Fruit fly (Drosophila melanogaster): ENCODE data around the gene CG4461.
A peak's percentile ranks its signal among the peaks of the same experiment; 100 is the strongest.

DNA sequence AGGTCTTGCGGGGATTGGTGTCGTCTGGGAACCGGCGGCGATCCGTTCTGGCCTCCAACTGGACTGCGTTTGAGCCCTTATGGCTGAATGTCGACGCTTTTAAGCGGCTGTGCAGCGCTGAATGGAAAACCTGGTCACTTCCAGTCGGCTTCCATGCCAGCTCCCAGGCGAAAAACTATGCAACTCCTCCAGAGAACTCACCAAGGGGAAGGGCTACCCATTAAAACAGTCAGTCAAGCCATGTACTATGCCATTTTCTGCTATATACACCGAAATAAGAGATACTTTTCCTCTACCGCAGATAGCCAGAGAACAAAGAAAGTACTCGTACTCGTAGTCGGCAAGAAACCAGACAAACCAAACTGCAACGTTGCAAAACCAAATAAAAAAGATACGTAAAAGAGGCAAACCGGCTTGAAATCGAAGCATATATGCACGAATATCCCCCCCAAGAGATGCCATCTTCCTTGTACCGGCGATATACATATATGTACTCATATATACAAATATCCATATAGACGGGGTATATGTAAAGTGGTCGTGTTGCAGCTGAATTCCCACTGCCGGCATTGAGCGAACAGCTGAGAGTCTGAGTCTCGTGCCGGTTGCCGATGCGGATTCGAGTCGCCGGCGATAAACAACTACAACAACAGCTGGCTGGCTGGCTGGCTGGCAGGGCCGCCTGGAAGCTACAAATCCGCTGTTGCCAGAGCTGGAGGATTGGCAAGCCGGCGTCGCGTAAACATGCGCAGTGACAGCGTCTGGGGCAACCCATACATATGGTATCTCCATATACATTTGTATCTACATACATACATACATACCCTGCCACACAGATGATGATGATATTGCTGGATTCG, 4.5 kb downstream of the CG4461 start, which contains the start of gene Hsp67Ba:
- TF ChIP-seq net (GFP tag; optimal IDR thresholded peaks at IDR 0.05), result no peak
- TF ChIP-seq Eip78C (GFP tag), result peak; percentile 76
- no peak for TF ChIP-seq CG7368 (GFP tag; optimal IDR thresholded peaks at IDR 0.05)
- no peak for TF ChIP-seq dac (GFP tag; optimal IDR thresholded peaks at IDR 0.05)
- TF ChIP-seq Eip93F (GFP tag; optimal IDR thresholded peaks at IDR 0.05), result peak; percentile 41
- TF ChIP-seq CG6792 (GFP tag; optimal IDR thresholded peaks at IDR 0.05), result no peak
- no peak for TF ChIP-seq Sox102F (GFP tag; optimal IDR thresholded peaks at IDR 0.05)
- TF ChIP-seq Lpt (GFP tag; optimal IDR thresholded peaks at IDR 0.05), result no peak
